Worm (Caenorhabditis elegans): ENCODE results near the gene dml-1.

The dml-1 gene

DNA sequence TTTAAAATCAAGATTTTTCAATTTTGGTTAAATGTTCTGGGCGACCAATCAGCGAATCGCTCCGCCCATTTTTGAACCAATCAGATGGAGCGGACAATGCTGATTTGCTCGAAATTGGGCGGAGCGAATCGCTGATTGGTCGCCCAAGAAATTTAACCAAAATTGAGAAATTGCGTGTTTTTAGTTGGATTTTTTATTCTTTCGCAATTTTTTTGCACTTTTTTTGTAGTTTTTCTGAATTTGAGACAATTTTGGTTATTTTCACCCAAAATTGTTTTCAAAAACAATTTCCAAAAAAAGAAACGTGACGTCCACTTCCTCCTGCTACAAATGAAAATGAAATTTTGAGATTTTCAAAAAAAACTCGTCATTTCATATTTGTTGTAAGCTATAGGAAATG, at the start of gene dml-1:
dml-1 (plus strand) TSS at position 301 of the 400 bp plus-strand sequence.
- TF ChIP-seq pha-4 (tag; optimal IDR thresholded peaks at IDR 0.05) = no peak

DNA sequence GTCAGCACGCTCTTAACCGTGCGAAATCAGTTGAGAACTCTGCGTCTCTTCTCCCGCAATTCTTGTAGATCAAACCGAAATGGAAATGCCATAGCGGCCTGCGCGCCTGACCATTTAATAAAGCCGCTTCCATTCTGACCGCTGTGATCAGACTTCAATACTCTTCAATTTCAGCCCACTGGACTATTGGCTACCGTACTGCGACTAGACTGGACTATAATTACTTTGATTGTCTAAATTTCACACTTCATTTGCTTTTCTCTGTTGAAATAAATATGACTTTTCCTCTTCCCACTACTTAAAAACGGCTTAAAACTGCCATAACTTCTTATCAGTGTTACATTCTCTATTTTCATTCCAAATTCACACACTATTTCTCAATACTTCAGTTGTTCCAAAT, 48.4 kb upstream of the dml-1 start, which contains the start of gene Y54G2A.7:
Y54G2A.7 (plus strand) TSS at position 301 of the 400 bp plus-strand sequence.
- TF ChIP-seq bed-1 (GFP tag; IDR thresholded peaks at IDR 0.05) (no peak), ztf-25 (GFP tag; IDR thresholded peaks at IDR 0.05) (no peak), F57C9.4 (tag; optimal IDR thresholded peaks at IDR 0.05) (no peak), dox-1 (GFP tag; IDR thresholded peaks at IDR 0.05) (no peak), atf-7 (tag; optimal IDR thresholded peaks at IDR 0.05) (no peak), nhr-80 (tag; optimal IDR thresholded peaks at IDR 0.05) (peak; percentile 13), let-607 (tag; optimal IDR thresholded peaks at IDR 0.05) (no peak), repo-1 (tag; optimal IDR thresholded peaks at IDR 0.05) (no peak)

DNA sequence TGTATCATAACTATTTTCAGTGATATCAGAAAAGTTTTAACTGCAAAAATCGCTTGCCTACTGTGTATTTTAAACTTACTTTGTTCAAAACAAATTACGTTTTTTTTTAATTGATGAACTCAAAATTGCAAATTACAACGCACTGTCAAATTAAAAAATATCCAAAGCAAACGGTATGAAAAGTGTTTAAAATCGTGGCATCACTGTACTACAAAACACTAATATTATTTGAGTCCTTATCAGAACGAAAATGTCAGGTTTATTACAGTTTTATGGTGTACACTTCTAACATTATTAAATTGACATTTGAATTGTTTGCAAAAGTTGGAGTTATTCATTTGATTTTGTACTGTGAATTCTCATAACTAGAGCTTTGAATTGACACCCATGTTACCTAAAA, 45.5 kb upstream of the dml-1 start, which contains the start of gene clec-83:
clec-83 (minus strand) TSS at position 213 of the 400 bp plus-strand sequence.
- TF ChIP-seq nhr-80 (tag; optimal IDR thresholded peaks at IDR 0.05) (peak; percentile 62), pbrm-1 (GFP tag; IDR thresholded peaks at IDR 0.05) (no peak)

DNA sequence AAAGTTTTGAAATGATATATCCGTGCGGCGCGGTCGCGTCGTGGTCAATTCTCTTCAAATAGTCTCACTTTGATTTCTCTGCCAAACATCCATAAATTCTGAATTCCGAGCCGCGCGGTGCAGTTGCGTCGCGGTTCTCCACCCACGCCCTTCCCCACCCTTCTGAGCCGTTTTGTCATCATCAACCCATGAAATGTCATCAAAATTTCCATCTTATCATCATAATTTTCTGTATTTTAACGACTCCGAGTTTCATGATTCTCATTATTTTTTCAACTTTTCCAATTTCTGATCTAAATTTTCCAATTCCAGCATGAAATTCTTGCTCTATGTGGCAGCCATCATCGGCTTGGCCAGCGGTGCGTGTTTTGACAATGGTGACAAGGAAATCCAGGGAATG, 44.6 kb upstream of the dml-1 start, which contains the start of gene clec-84:
clec-84 (plus strand) TSS at position 301 of the 400 bp plus-strand sequence.
- no peak for TF ChIP-seq F33H1.4 (GFP tag; IDR thresholded peaks at IDR 0.05)
- TF ChIP-seq sea-2 (GFP tag; IDR thresholded peaks at IDR 0.05) = no peak
- TF ChIP-seq hlh-12 (tag; optimal IDR thresholded peaks at IDR 0.05) = no peak
- no peak for TF ChIP-seq lir-1 (GFP tag; conservative IDR thresholded peaks at IDR 0.05)
- TF ChIP-seq F49E8.2 (tag; optimal IDR thresholded peaks at IDR 0.05; ENCODE audit: insufficient read depth) = no peak
- no peak for TF ChIP-seq unc-62 (GFP tag; optimal IDR thresholded peaks at IDR 0.05)
- TF ChIP-seq lin-26 (GFP tag; IDR thresholded peaks at IDR 0.05) = no peak
- no peak for TF ChIP-seq ztf-25 (GFP tag; IDR thresholded peaks at IDR 0.05)
- no peak for TF ChIP-seq ztf-3 (GFP tag; optimal IDR thresholded peaks at IDR 0.05)
- no peak for TF ChIP-seq sptf-2 (GFP tag; optimal IDR thresholded peaks at IDR 0.05)
- TF ChIP-seq lag-1 (GFP tag; IDR thresholded peaks at IDR 0.05) = no peak
- no peak for TF ChIP-seq F37B4.10 (GFP tag; IDR thresholded peaks at IDR 0.05)
- TF ChIP-seq ztf-6 (GFP tag; IDR thresholded peaks at IDR 0.05) = no peak
- no peak for TF ChIP-seq ztf-26 (tag; optimal IDR thresholded peaks at IDR 0.05)
- no peak for TF ChIP-seq rec-8 (tag; optimal IDR thresholded peaks at IDR 0.05)
- no peak for TF ChIP-seq aptf-2 (GFP tag; conservative IDR thresholded peaks at IDR 0.05)
- no peak for TF ChIP-seq egl-44 (GFP tag; IDR thresholded peaks at IDR 0.05)

DNA sequence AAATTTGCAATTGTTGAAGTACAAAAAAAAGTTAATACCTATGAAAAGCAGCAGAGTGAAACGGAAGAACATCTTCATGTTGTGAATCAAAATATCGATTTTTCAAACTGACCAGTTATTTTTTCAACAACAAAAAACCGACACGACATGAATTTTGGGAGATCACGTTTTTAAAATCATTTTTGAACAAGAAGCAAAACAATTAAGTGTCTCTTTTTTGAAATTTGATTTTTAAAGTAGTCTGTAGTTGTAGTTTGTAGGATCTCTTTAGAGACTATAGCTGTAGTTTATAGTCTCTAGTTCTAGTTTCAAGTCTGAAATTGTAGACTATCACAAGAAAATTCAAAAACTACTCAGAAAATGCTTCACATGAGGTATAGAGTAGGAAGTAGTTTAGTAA, 42.9 kb upstream of the dml-1 start, which contains the start of gene Y54G2A.15:
Y54G2A.15 (minus strand) TSS at position 101 of the 400 bp plus-strand sequence.
- TF ChIP-seq nfya-1 (tag; optimal IDR thresholded peaks at IDR 0.05; ENCODE audit: borderline replicate concordance, insufficient read depth) = no peak
- no peak for TF ChIP-seq Y53G8AR.9 (GFP tag; conservative IDR thresholded peaks at IDR 0.05)
- no peak for TF ChIP-seq F37B4.10 (GFP tag; IDR thresholded peaks at IDR 0.05)
- TF ChIP-seq egl-44 (GFP tag; IDR thresholded peaks at IDR 0.05) = no peak
- TF ChIP-seq B0336.3 (GFP tag; IDR thresholded peaks at IDR 0.05) = no peak
- no peak for TF ChIP-seq nhr-120 (GFP tag; IDR thresholded peaks at IDR 0.05)
- TF ChIP-seq K11D2.4 (GFP tag; IDR thresholded peaks at IDR 0.05) = no peak
- TF ChIP-seq ztf-28 (GFP tag; IDR thresholded peaks at IDR 0.05) = no peak
- no peak for TF ChIP-seq zim-3 (tag; optimal IDR thresholded peaks at IDR 0.05)
- TF ChIP-seq rec-8 (tag; optimal IDR thresholded peaks at IDR 0.05) = no peak
- TF ChIP-seq madf-10 (tag; optimal IDR thresholded peaks at IDR 0.05) = no peak
- no peak for TF ChIP-seq him-1 (tag; optimal IDR thresholded peaks at IDR 0.05)
- no peak for TF ChIP-seq cebp-2 (GFP tag; IDR thresholded peaks at IDR 0.05)
- no peak for TF ChIP-seq die-1 (tag; optimal IDR thresholded peaks at IDR 0.05)
- no peak for TF ChIP-seq ceh-27 (GFP tag; optimal IDR thresholded peaks at IDR 0.05)
